Worm (Caenorhabditis elegans) whole organism, mixed stage, embryonic: ENCODE results near the gene C02E7.8.
A peak's percentile ranks its signal among the peaks of the same experiment; 100 is the strongest.

ENCODE experiments used
- blmp-1 ChIP-seq: fragments of 150-350 bp; optimal IDR thresholded peaks from 2 replicates; lab custom pipeline; 2014; ENCODE audit warnings: missing biosample characterization, missing genetic modification characterization
- ces-1 ChIP-seq: fragments of 150-350 bp; optimal IDR thresholded peaks from 2 replicates; lab custom pipeline; 2014; ENCODE audit warnings: missing biosample characterization, missing genetic modification reagents, missing genetic modification characterization
- cnd-1 ChIP-seq: fragments of 200-800 bp; sonication (Bioruptor generic); optimal IDR thresholded peaks from 2 replicates; lab custom pipeline; 2018; ENCODE audit warnings: mild to moderate bottlenecking, missing genetic modification characterization, missing compliant biosample characterization
- lin-13 ChIP-seq: fragments of 150-350 bp; optimal IDR thresholded peaks from 2 replicates; lab custom pipeline; 2014; ENCODE audit warnings: missing biosample characterization, missing genetic modification characterization
- nhr-28 ChIP-seq: fragments of 150-350 bp; optimal IDR thresholded peaks from 2 replicates; lab custom pipeline; 2014; ENCODE audit warnings: missing biosample characterization, missing genetic modification characterization
- snpc-4 ChIP-seq: fragments of 150-350 bp; optimal IDR thresholded peaks from 2 replicates; lab custom pipeline; 2014; ENCODE audit warnings: missing biosample characterization, missing genetic modification characterization
- unc-62 ChIP-seq: fragments of 150-350 bp; optimal IDR thresholded peaks from 2 replicates; lab custom pipeline; 2014; ENCODE audit warnings: missing biosample characterization, missing genetic modification reagents, missing genetic modification characterization
- ztf-11 ChIP-seq: fragments of 150-350 bp; optimal IDR thresholded peaks from 2 replicates; lab custom pipeline; 2014; ENCODE audit warnings: missing biosample characterization, missing genetic modification characterization

DNA sequence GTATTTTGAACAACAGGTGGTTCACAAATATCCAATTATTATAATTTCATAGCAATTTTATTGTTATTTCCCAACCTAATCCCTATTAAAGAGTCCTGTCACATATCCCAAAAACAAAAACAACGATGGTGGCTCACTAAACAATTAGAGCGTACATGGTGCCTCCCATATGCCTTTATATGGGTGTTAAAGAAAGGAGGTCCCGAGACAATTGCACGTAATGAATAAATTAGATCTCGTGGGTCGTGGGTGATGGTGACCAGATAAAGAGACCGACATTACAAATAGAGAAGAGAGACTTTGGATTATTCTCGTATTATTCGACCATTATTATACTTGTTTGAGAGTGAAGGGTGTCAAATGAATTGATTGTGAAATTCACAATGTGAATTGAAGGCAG lies 46.6 kb upstream of the C02E7.8 start:
- TF ChIP-seq cnd-1 (tag; lab: Kevin White, UChicago) (peak; percentile 28), ztf-11 (tag; lab: Kevin White, UChicago) (no peak), blmp-1 (tag; lab: Kevin White, UChicago) (no peak), lin-13 (tag; lab: Kevin White, UChicago) (no peak), snpc-4 (tag; lab: Kevin White, UChicago) (no peak), unc-62 (peak; percentile 20), ces-1 (peak; percentile 96), nhr-28 (tag; lab: Kevin White, UChicago) (no peak)
